Fruit fly (Drosophila melanogaster): ENCODE measurements around the gene Qsox4.

dm6 chr3R:23732533-23732932 lies 30.0 kb downstream of the Qsox4 start:
- TF ChIP-seq ttk (optimal IDR thresholded peaks at IDR 0.05) (no peak), psq (optimal IDR thresholded peaks at IDR 0.05) (no peak), Sin3A (optimal IDR thresholded peaks at IDR 0.05) (no peak), h (optimal IDR thresholded peaks at IDR 0.05) (no peak)

Measured in Kc167 (cell line).